Worm (Caenorhabditis elegans) whole organism, young adult: ENCODE results near the gene sri-28.

Experiments
- B0019.2 ChIP-seq: fragments of 200-800 bp; sonication (Bioruptor generic); conservative IDR thresholded peaks from 2 replicates; pipeline ENCODE4 v1.3.6; 2022; ENCODE audit warnings: missing genetic modification reagents, missing genetic modification characterization, missing compliant biosample characterization
- B0035.1 ChIP-seq: sonication (generic microtip); optimal IDR thresholded peaks from 2 replicates; lab custom pipeline; 2016; ENCODE audit warnings: missing genetic modification characterization, mild to moderate bottlenecking, missing compliant biosample characterization, missing genotype, missing genetic modification reagents
- C06A6.2 ChIP-seq: fragments of 200-800 bp; sonication (Bioruptor generic); conservative IDR thresholded peaks from 2 replicates; pipeline ENCODE4 v1.3.6; 2022; ENCODE audit warnings: missing genetic modification characterization, missing compliant biosample characterization
- C17E4.6 ChIP-seq: fragments of 200-800 bp; sonication (Bioruptor generic); IDR thresholded peaks from 2 replicates; pipeline ENCODE4 v1.3.6; 2022; ENCODE audit warnings: missing genetic modification reagents, missing genetic modification characterization, missing compliant biosample characterization
- F23B12.7 ChIP-seq: sonication (generic microtip); optimal IDR thresholded peaks from 2 replicates; lab custom pipeline; 2017; ENCODE audit warnings: missing genetic modification characterization, mild to moderate bottlenecking, missing compliant biosample characterization, antibody characterized with exemption, moderate library complexity; ENCODE audit not compliant: insufficient read depth
- F49E8.2 ChIP-seq: sonication (generic microtip); optimal IDR thresholded peaks from 3 replicates; lab custom pipeline; 2017; ENCODE audit warnings: missing genetic modification characterization, mild to moderate bottlenecking, missing compliant biosample characterization, antibody characterized with exemption, moderate library complexity; ENCODE audit not compliant: insufficient read depth
- F52B5.7 ChIP-seq: sonication (generic microtip); optimal IDR thresholded peaks from 2 replicates; lab custom pipeline; 2016; ENCODE audit warnings: mild to moderate bottlenecking, missing genetic modification characterization, missing compliant biosample characterization
- F57C9.4 ChIP-seq: sonication (generic microtip); optimal IDR thresholded peaks from 2 replicates; lab custom pipeline; 2017; ENCODE audit warnings: mild to moderate bottlenecking, missing genetic modification characterization, missing compliant biosample characterization
- K11D2.4 ChIP-seq: fragments of 200-800 bp; sonication (Bioruptor generic); IDR thresholded peaks from 2 replicates; pipeline ENCODE4 v1.3.6; 2022; ENCODE audit warnings: missing genetic modification reagents, missing genetic modification characterization, missing compliant biosample characterization
- T26A5.8 ChIP-seq: sonication (generic microtip); optimal IDR thresholded peaks from 2 replicates; lab custom pipeline; 2016; ENCODE audit warnings: missing genetic modification characterization, missing compliant biosample characterization
- Y53F4B.3 ChIP-seq: fragments of 200-800 bp; sonication (Bioruptor generic); IDR thresholded peaks from 2 replicates; pipeline ENCODE4 v1.3.6; 2022; ENCODE audit warnings: missing genetic modification reagents, missing genetic modification characterization, missing compliant biosample characterization
- Y67H2A.10 ChIP-seq: fragments of 200-800 bp; sonication (Bioruptor generic); conservative IDR thresholded peaks from 2 replicates; pipeline ENCODE4 v1.3.6; 2022; ENCODE audit warnings: missing genetic modification reagents, missing genetic modification characterization, missing compliant biosample characterization
- akir-1 ChIP-seq: fragments of 200-800 bp; sonication (Bioruptor generic); optimal IDR thresholded peaks from 2 replicates; lab custom pipeline; 2018; ENCODE audit warnings: mild to moderate bottlenecking, missing genetic modification characterization, moderate library complexity, missing compliant biosample characterization
- aptf-3 ChIP-seq: fragments of 200-800 bp; sonication (Bioruptor generic); IDR thresholded peaks from 2 replicates; pipeline ENCODE4 v1.3.6; 2022; ENCODE audit warnings: missing genetic modification characterization, missing compliant biosample characterization
- atf-7 ChIP-seq: sonication (generic microtip); optimal IDR thresholded peaks from 2 replicates; lab custom pipeline; 2017; ENCODE audit warnings: mild to moderate bottlenecking, missing genetic modification characterization, missing compliant biosample characterization
- athp-1 ChIP-seq: sonication (generic microtip); optimal IDR thresholded peaks from 2 replicates; lab custom pipeline; 2017; ENCODE audit warnings: mild to moderate bottlenecking, missing genetic modification characterization, missing compliant biosample characterization
- attf-3 ChIP-seq: fragments of 200-800 bp; sonication (Bioruptor generic); conservative IDR thresholded peaks from 2 replicates; pipeline ENCODE4 v1.3.6; 2022; ENCODE audit warnings: missing genetic modification reagents, missing genetic modification characterization, missing compliant biosample characterization
- attf-6 ChIP-seq: fragments of 200-800 bp; sonication (Bioruptor generic); IDR thresholded peaks from 2 replicates; pipeline ENCODE4 v1.3.6; 2022; ENCODE audit warnings: missing genetic modification reagents, missing genetic modification characterization, missing compliant biosample characterization
- ccch-3 ChIP-seq: fragments of 200-800 bp; sonication (Bioruptor generic); optimal IDR thresholded peaks from 2 replicates; lab custom pipeline; 2018; ENCODE audit warnings: mild to moderate bottlenecking, missing genetic modification characterization, missing compliant biosample characterization
- ceh-27 ChIP-seq: fragments of 200-800 bp; sonication (Bioruptor generic); optimal IDR thresholded peaks from 2 replicates; lab custom pipeline; 2018; ENCODE audit warnings: mild to moderate bottlenecking, missing genetic modification characterization, moderate library complexity, missing compliant biosample characterization
- ceh-40 ChIP-seq: fragments of 200-800 bp; sonication (Bioruptor generic); IDR thresholded peaks from 2 replicates; pipeline ENCODE4 v1.3.6; 2022; ENCODE audit warnings: missing genetic modification characterization, missing compliant biosample characterization
- dpff-1 ChIP-seq: sonication (generic microtip); optimal IDR thresholded peaks from 2 replicates; lab custom pipeline; 2017; ENCODE audit warnings: mild to moderate bottlenecking, missing genetic modification characterization, missing compliant biosample characterization
- egl-18 ChIP-seq: fragments of 200-800 bp; sonication (Bioruptor generic); IDR thresholded peaks from 2 replicates; pipeline ENCODE4 v1.3.6; 2022; ENCODE audit warnings: missing genetic modification reagents, missing genetic modification characterization, missing compliant biosample characterization
- ets-4 ChIP-seq: fragments of 200-800 bp; sonication (Bioruptor generic); optimal IDR thresholded peaks from 2 replicates; lab custom pipeline; 2018; ENCODE audit warnings: mild to moderate bottlenecking, missing genetic modification characterization, missing compliant biosample characterization
- gei-17 ChIP-seq: fragments of 200-800 bp; sonication (Bioruptor generic); optimal IDR thresholded peaks from 2 replicates; lab custom pipeline; 2018; ENCODE audit warnings: mild to moderate bottlenecking, missing genetic modification characterization, missing compliant biosample characterization
- him-1 ChIP-seq: sonication (generic microtip); optimal IDR thresholded peaks from 2 replicates; lab custom pipeline; 2016; ENCODE audit warnings: missing genotype, missing genetic modification reagents, missing genetic modification characterization, missing compliant biosample characterization
- hsf-1 ChIP-seq: fragments of 200-800 bp; sonication (Bioruptor generic); IDR thresholded peaks from 2 replicates; pipeline ENCODE4 v1.3.6; 2022; ENCODE audit warnings: missing genetic modification reagents, missing genetic modification characterization, missing compliant biosample characterization
- lag-1 ChIP-seq: fragments of 200-800 bp; sonication (Bioruptor generic); IDR thresholded peaks from 2 replicates; pipeline ENCODE4 v1.3.6; 2022; ENCODE audit warnings: missing genetic modification reagents, missing genetic modification characterization, missing compliant biosample characterization
- let-526 ChIP-seq: fragments of 200-800 bp; sonication (Bioruptor generic); IDR thresholded peaks from 2 replicates; pipeline ENCODE4 v1.3.6; 2022; ENCODE audit warnings: missing genetic modification reagents, missing genetic modification characterization, missing compliant biosample characterization
- lin-35 ChIP-seq, 3 experiments: fragments of 150-350 bp in 2 of 3; sonication (generic microtip) in 1 of 3; optimal IDR thresholded peaks; 2 replicates each; lab custom pipeline; 2014 to 2018; ENCODE audit warnings: missing biosample characterization in 3 of 3, missing genetic modification characterization in 3 of 3, missing genetic modification reagents in 3 of 3
- lir-1 ChIP-seq: fragments of 200-800 bp; sonication (Bioruptor generic); conservative IDR thresholded peaks from 2 replicates; pipeline ENCODE4 v1.3.6; 2022; ENCODE audit warnings: missing genetic modification reagents, missing genetic modification characterization, missing compliant biosample characterization
- madf-3 ChIP-seq: fragments of 200-800 bp; sonication (Bioruptor generic); IDR thresholded peaks from 2 replicates; pipeline ENCODE4 v1.3.6; 2022; ENCODE audit warnings: missing genetic modification reagents, missing genetic modification characterization, missing compliant biosample characterization
- mxl-1 ChIP-seq: sonication (generic microtip); optimal IDR thresholded peaks from 2 replicates; lab custom pipeline; 2016; ENCODE audit warnings: missing genetic modification characterization, missing compliant biosample characterization
- nfya-1 ChIP-seq: sonication (generic microtip); optimal IDR thresholded peaks from 2 replicates; lab custom pipeline; 2017; ENCODE audit warnings: antibody characterized with exemption, missing compliant biosample characterization, missing genetic modification characterization, borderline replicate concordance; ENCODE audit not compliant: insufficient read depth
- nfya-2 ChIP-seq: fragments of 200-800 bp; sonication (Bioruptor generic); IDR thresholded peaks from 2 replicates; pipeline ENCODE4 v1.3.6; 2022; ENCODE audit warnings: missing genetic modification reagents, missing genetic modification characterization, missing compliant biosample characterization
- rcor-1 ChIP-seq: fragments of 200-800 bp; sonication (Bioruptor generic); IDR thresholded peaks from 2 replicates; pipeline ENCODE4 v1.3.6; 2022; ENCODE audit warnings: missing genetic modification reagents, missing genetic modification characterization, missing compliant biosample characterization
- rec-8 ChIP-seq, 2 experiments: sonication (generic microtip); optimal IDR thresholded peaks; 2 replicates each; lab custom pipeline; 2016; ENCODE audit warnings: mild to moderate bottlenecking in 2 of 2, missing genetic modification characterization in 2 of 2, missing genetic modification reagents in 2 of 2, missing genotype in 2 of 2, missing biosample characterization in 1 of 2, missing compliant biosample characterization in 1 of 2, moderate library complexity in 1 of 2
- snpc-1.1 ChIP-seq: sonication (generic microtip); optimal IDR thresholded peaks from 2 replicates; lab custom pipeline; 2017; ENCODE audit warnings: missing genetic modification characterization, mild to moderate bottlenecking, missing compliant biosample characterization, antibody characterized with exemption, moderate library complexity, missing genotype, missing genetic modification reagents; ENCODE audit not compliant: insufficient read depth
- snpc-1.3 ChIP-seq: sonication (generic microtip); optimal IDR thresholded peaks from 2 replicates; lab custom pipeline; 2017; ENCODE audit warnings: missing genetic modification characterization, mild to moderate bottlenecking, missing compliant biosample characterization, antibody characterized with exemption, moderate library complexity, missing genotype, missing genetic modification reagents; ENCODE audit not compliant: insufficient read depth
- snpc-3.4 ChIP-seq: sonication (generic microtip); optimal IDR thresholded peaks from 2 replicates; lab custom pipeline; 2017; ENCODE audit warnings: missing genetic modification characterization, mild to moderate bottlenecking, missing compliant biosample characterization, antibody characterized with exemption, moderate library complexity, missing genotype, missing genetic modification reagents
- somi-1 ChIP-seq: fragments of 200-800 bp; sonication (Bioruptor generic); optimal IDR thresholded peaks from 2 replicates; lab custom pipeline; 2018; ENCODE audit warnings: mild to moderate bottlenecking, missing genetic modification characterization, missing compliant biosample characterization
- sptf-2 ChIP-seq: fragments of 200-800 bp; sonication (Bioruptor generic); optimal IDR thresholded peaks from 2 replicates; lab custom pipeline; 2018; ENCODE audit warnings: mild to moderate bottlenecking, missing genetic modification characterization, missing compliant biosample characterization
- tlf-1 ChIP-seq: fragments of 200-800 bp; sonication (Bioruptor generic); optimal IDR thresholded peaks from 2 replicates; lab custom pipeline; 2018; ENCODE audit warnings: mild to moderate bottlenecking, missing genetic modification characterization, missing compliant biosample characterization
- unc-130 ChIP-seq: sonication (generic microtip); optimal IDR thresholded peaks from 2 replicates; lab custom pipeline; 2016; ENCODE audit warnings: missing genetic modification reagents, missing genetic modification characterization, missing compliant biosample characterization
- ztf-25 ChIP-seq: fragments of 200-800 bp; sonication (Bioruptor generic); IDR thresholded peaks from 2 replicates; pipeline ENCODE4 v1.3.6; 2022; ENCODE audit warnings: missing genetic modification reagents, missing genetic modification characterization, missing compliant biosample characterization
- ztf-26 ChIP-seq: sonication (generic microtip); optimal IDR thresholded peaks from 2 replicates; lab custom pipeline; 2017; ENCODE audit warnings: missing genetic modification characterization, missing compliant biosample characterization
- ztf-28 ChIP-seq: fragments of 200-800 bp; sonication (Bioruptor generic); IDR thresholded peaks from 2 replicates; pipeline ENCODE4 v1.3.6; 2022; ENCODE audit warnings: missing genetic modification reagents, missing genetic modification characterization, missing compliant biosample characterization
- ztf-6 ChIP-seq: fragments of 200-800 bp; sonication (Bioruptor generic); IDR thresholded peaks from 2 replicates; pipeline ENCODE4 v1.3.6; 2022; ENCODE audit warnings: missing genetic modification reagents, missing genetic modification characterization, missing compliant biosample characterization

sri-28 gene

ce11 chrII:3076915-3077314 lies 28.4 kb downstream of the sri-28 start, which contains the start of gene Y25C1A.8:
Gene Y25C1A.8, minus strand, starts transcription at chrII:3076959.
- TF ChIP-seq dpff-1 (tag; lab: Kevin White, UChicago) (no peak), snpc-1.1 (tag; lab: Kevin White, UChicago) (no peak), snpc-1.3 (tag; lab: Kevin White, UChicago) (peak; percentile 51), ccch-3 (GFP tag; lab: Kevin White, UChicago) (no peak), lag-1 (no peak), ceh-40 (no peak), gei-17 (GFP tag; lab: Kevin White, UChicago) (peak; percentile 74), lir-1 (GFP tag; lab: Robert Waterston, UW) (no peak; the same call in 1 of the 2 replicates), C06A6.2 (GFP tag; lab: Robert Waterston, UW) (peak; percentile 60; the same call in 1 of the 2 replicates), nfya-2 (no peak), B0035.1 (tag; lab: Kevin White, UChicago) (peak; percentile 40), attf-6 (GFP tag; lab: Robert Waterston, UW) (no peak), rec-8 (tag; optimal IDR thresholded peaks at IDR 0.05; lab: Kevin White, UChicago) (no peak), Y53F4B.3 (GFP tag; lab: Robert Waterston, UW) (no peak), ceh-27 (GFP tag; lab: Kevin White, UChicago) (no peak), let-526 (no peak), hsf-1 (no peak), Y67H2A.10 (GFP tag; lab: Robert Waterston, UW) (no peak), madf-3 (GFP tag; lab: Robert Waterston, UW) (no peak), ztf-6 (GFP tag; lab: Robert Waterston, UW) (no peak), K11D2.4 (no peak; the same call in 1 of the 2 replicates), egl-18 (no peak), F23B12.7 (peak; percentile 92), snpc-3.4 (tag; lab: Kevin White, UChicago) (peak; percentile 59), tlf-1 (GFP tag; lab: Kevin White, UChicago) (no peak), ets-4 (GFP tag; lab: Kevin White, UChicago) (peak; percentile 78), ztf-25 (no peak), C17E4.6 (GFP tag; lab: Robert Waterston, UW) (no peak; the same call in 1 of the 2 replicates), F57C9.4 (tag; lab: Kevin White, UChicago) (peak; percentile 67), akir-1 (GFP tag; lab: Kevin White, UChicago) (no peak), unc-130 (GFP tag; lab: Kevin White, UChicago) (no peak), rcor-1 (GFP tag; lab: Robert Waterston, UW) (no peak; the same call in 1 of the 2 replicates), B0019.2 (no peak), nfya-1 (tag; lab: Kevin White, UChicago) (no peak), F49E8.2 (peak; percentile 70), attf-3 (GFP tag; lab: Robert Waterston, UW) (no peak), F52B5.7 (tag; lab: Kevin White, UChicago) (no peak), somi-1 (no peak), lin-35 (GFP tag; optimal IDR thresholded peaks at IDR 0.05; lab: Kevin White, UChicago) (peak; percentile 3 to 90 (median 71)), athp-1 (tag; lab: Kevin White, UChicago) (peak; percentile 62), mxl-1 (peak; percentile 15), atf-7 (peak; percentile 97), sptf-2 (GFP tag; lab: Kevin White, UChicago) (no peak), aptf-3 (GFP tag; lab: Robert Waterston, UW) (no peak), T26A5.8 (no peak), ztf-26 (tag; lab: Kevin White, UChicago) (peak; percentile 83), him-1 (tag; lab: Kevin White, UChicago) (peak; percentile 30), ztf-28 (GFP tag; lab: Robert Waterston, UW) (peak; percentile 56; the same call in 1 of the 2 replicates)
